Worm (Caenorhabditis elegans) whole organism, late embryonic: ENCODE results near the gene K09E9.4.

Source experiments
- T23F11.4 ChIP-seq: fragments of 200-800 bp; sonication (Bioruptor generic); optimal IDR thresholded peaks from 2 replicates; lab custom pipeline; 2018; ENCODE audit warnings: mild to moderate bottlenecking, missing genetic modification characterization, missing compliant biosample characterization
- ceh-9 ChIP-seq: sonication (generic microtip); optimal IDR thresholded peaks from 2 replicates; lab custom pipeline; 2016; ENCODE audit warnings: mild to moderate bottlenecking, missing genetic modification characterization, inconsistent platforms, missing compliant biosample characterization
- fkh-10 ChIP-seq: fragments of 150-350 bp; optimal IDR thresholded peaks from 2 replicates; lab custom pipeline; 2014; ENCODE audit warnings: missing biosample characterization, missing genetic modification reagents, missing genetic modification characterization
- hlh-8 ChIP-seq: sonication (generic microtip); optimal IDR thresholded peaks from 2 replicates; lab custom pipeline; 2016; ENCODE audit warnings: missing genotype, missing genetic modification characterization, missing compliant biosample characterization
- madf-2 ChIP-seq: sonication (generic microtip); optimal IDR thresholded peaks from 2 replicates; lab custom pipeline; 2017; ENCODE audit warnings: missing genetic modification characterization, missing compliant biosample characterization
- nhr-11 ChIP-seq: fragments of 150-350 bp; optimal IDR thresholded peaks from 2 replicates; lab custom pipeline; 2014; ENCODE audit warnings: missing biosample characterization, missing genetic modification characterization
- pag-3 ChIP-seq: sonication (generic microtip); optimal IDR thresholded peaks from 2 replicates; lab custom pipeline; 2016; ENCODE audit warnings: missing compliant biosample characterization, missing genetic modification characterization, borderline replicate concordance
- pha-4 ChIP-seq: fragments of 150-350 bp; optimal IDR thresholded peaks from 2 replicates; lab custom pipeline; 2018; ENCODE audit warnings: missing biosample characterization, missing genetic modification reagents, missing genetic modification characterization
- rnt-1 ChIP-seq: sonication (generic microtip); optimal IDR thresholded peaks from 2 replicates; lab custom pipeline; 2016; ENCODE audit warnings: missing genetic modification characterization, missing compliant biosample characterization
- sox-4 ChIP-seq: sonication (generic microtip); optimal IDR thresholded peaks from 2 replicates; lab custom pipeline; 2017; ENCODE audit warnings: mild to moderate bottlenecking, missing genetic modification characterization, inconsistent platforms, missing compliant biosample characterization
- tbx-7 ChIP-seq: sonication (generic microtip); optimal IDR thresholded peaks from 2 replicates; lab custom pipeline; 2016; ENCODE audit warnings: missing genotype, missing genetic modification characterization, missing compliant biosample characterization

DNA sequence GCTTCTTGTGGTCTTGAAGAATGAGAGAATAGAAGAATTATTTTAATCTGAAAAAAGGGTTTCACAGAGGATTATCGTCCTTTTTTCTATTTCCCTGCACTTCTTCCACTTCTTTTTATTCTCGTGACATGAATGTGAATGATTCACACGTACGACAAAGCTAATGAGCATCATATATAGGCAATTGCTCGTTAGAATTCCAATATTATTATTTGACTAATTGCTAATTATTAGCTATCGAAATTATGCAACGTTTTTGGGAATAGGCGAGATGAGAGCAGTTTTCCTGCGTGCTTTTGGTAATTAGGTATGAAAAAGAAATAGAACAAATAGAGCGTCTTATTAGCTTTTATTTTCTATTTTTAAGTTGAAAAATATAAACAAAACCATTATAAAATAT, 27.5 kb upstream of the K09E9.4 start:
- TF ChIP-seq pha-4, result no peak
- TF ChIP-seq pag-3 (tag; lab: Kevin White, UChicago), result no peak
- no peak for TF ChIP-seq tbx-7 (tag; lab: Kevin White, UChicago)
- no peak for TF ChIP-seq fkh-10 (GFP tag; lab: Kevin White, UChicago)
- no peak for TF ChIP-seq nhr-11 (tag; lab: Kevin White, UChicago)
- TF ChIP-seq T23F11.4 (GFP tag; lab: Kevin White, UChicago), result no peak
- TF ChIP-seq ceh-9 (tag; lab: Kevin White, UChicago), result no peak
- TF ChIP-seq madf-2 (tag; lab: Kevin White, UChicago), result no peak
- TF ChIP-seq rnt-1 (tag; lab: Kevin White, UChicago), result no peak
- no peak for TF ChIP-seq hlh-8 (tag; lab: Kevin White, UChicago)
- TF ChIP-seq sox-4 (tag; lab: Kevin White, UChicago), result no peak
